Fruit fly (Drosophila melanogaster) whole organism, embryonic: ENCODE data around the gene dhd.
A peak's percentile ranks its signal among the peaks of the same experiment; 100 is the strongest.

Source experiments
- ATbp ChIP-seq: fragments of 200-800 bp; sonication (Bioruptor generic); optimal IDR thresholded peaks from 2 replicates; lab custom pipeline; 2017; ENCODE audit warnings: missing biosample characterization, mild to moderate bottlenecking, missing genetic modification characterization, missing genetic modification reagents
- Asciz ChIP-seq: fragments of 200-800 bp; sonication (Bioruptor generic); optimal IDR thresholded peaks from 2 replicates; lab custom pipeline; 2017; ENCODE audit warnings: missing biosample characterization, mild to moderate bottlenecking, missing genetic modification characterization, missing genetic modification reagents
- CG10366 ChIP-seq: fragments of 200-800 bp; sonication (Bioruptor generic); IDR thresholded peaks from 2 replicates; pipeline ENCODE4 v1.3.6; 2022; ENCODE audit warnings: missing biosample characterization, missing genetic modification characterization
- CG10959 ChIP-seq: fragments of 200-800 bp; sonication (Bioruptor generic); IDR thresholded peaks from 2 replicates; pipeline ENCODE4 v1.3.6; 2022; ENCODE audit warnings: missing biosample characterization, missing genetic modification characterization
- CG10979 ChIP-seq: fragments of 200-800 bp; sonication (Bioruptor generic); optimal IDR thresholded peaks from 2 replicates; lab custom pipeline; 2018; ENCODE audit warnings: missing biosample characterization, mild to moderate bottlenecking, missing genetic modification characterization, moderate library complexity
- CG11398 ChIP-seq: fragments of 200-800 bp; sonication (Bioruptor generic); optimal IDR thresholded peaks from 2 replicates; lab custom pipeline; 2016; ENCODE audit warnings: missing biosample characterization, missing genetic modification characterization
- CG12219 ChIP-seq: fragments of 200-800 bp; sonication (Bioruptor generic); optimal IDR thresholded peaks from 3 replicates; lab custom pipeline; 2018; ENCODE audit warnings: missing biosample characterization, mild to moderate bottlenecking, missing genetic modification characterization
- CG14441 ChIP-seq: fragments of 200-800 bp; sonication (Bioruptor generic); IDR thresholded peaks from 2 replicates; pipeline ENCODE4 v1.3.6; 2022; ENCODE audit warnings: missing biosample characterization, missing genetic modification characterization
- CG1792 ChIP-seq: fragments of 200-800 bp; sonication (Bioruptor generic); optimal IDR thresholded peaks from 2 replicates; lab custom pipeline; 2016; ENCODE audit warnings: missing biosample characterization, missing genetic modification characterization
- CG1832 ChIP-seq: fragments of 200-800 bp; sonication (Bioruptor generic); optimal IDR thresholded peaks from 2 replicates; lab custom pipeline; 2017; ENCODE audit warnings: missing biosample characterization, mild to moderate bottlenecking, missing genetic modification characterization, inconsistent platforms
- CG2116 ChIP-seq: fragments of 200-800 bp; sonication (Bioruptor generic); optimal IDR thresholded peaks from 3 replicates; lab custom pipeline; 2018; ENCODE audit warnings: missing biosample characterization, mild to moderate bottlenecking, missing genetic modification characterization
- CG32532 ChIP-seq: fragments of 200-800 bp; sonication (Bioruptor generic); IDR thresholded peaks from 2 replicates; pipeline ENCODE4 v1.3.6; 2022; ENCODE audit warnings: missing biosample characterization, missing genetic modification characterization
- CG5953 ChIP-seq: fragments of 200-800 bp; sonication (Bioruptor generic); IDR thresholded peaks from 2 replicates; pipeline ENCODE4 v1.3.6; 2022; ENCODE audit warnings: missing biosample characterization, missing genetic modification characterization
- CG6683 ChIP-seq: fragments of 200-800 bp; sonication (Bioruptor generic); optimal IDR thresholded peaks from 2 replicates; lab custom pipeline; 2017; ENCODE audit warnings: missing biosample characterization, mild to moderate bottlenecking, missing genetic modification characterization, missing genetic modification reagents
- CG7963 ChIP-seq: fragments of 200-800 bp; sonication (Bioruptor generic); IDR thresholded peaks from 3 replicates; pipeline ENCODE4 v1.3.6; 2022; ENCODE audit warnings: missing biosample characterization, missing genetic modification characterization; ENCODE audit not compliant: partially characterized antibody
- CG8388 ChIP-seq: fragments of 200-800 bp; sonication (Bioruptor generic); optimal IDR thresholded peaks from 2 replicates; lab custom pipeline; 2019; ENCODE audit warnings: missing biosample characterization, mild to moderate bottlenecking, missing genetic modification characterization, moderate library complexity
- CG8944 ChIP-seq: fragments of 200-800 bp; sonication (Bioruptor generic); optimal IDR thresholded peaks from 3 replicates; lab custom pipeline; 2016; ENCODE audit warnings: missing biosample characterization, missing genetic modification characterization
- Dad ChIP-seq: fragments of 200-800 bp; sonication (Bioruptor generic); optimal IDR thresholded peaks from 3 replicates; lab custom pipeline; 2016; ENCODE audit warnings: missing biosample characterization, missing genetic modification characterization
- Dek ChIP-seq: fragments of 200-800 bp; sonication (Bioruptor generic); optimal IDR thresholded peaks from 3 replicates; lab custom pipeline; 2019; ENCODE audit warnings: missing biosample characterization, mild to moderate bottlenecking, missing genetic modification characterization, moderate library complexity
- Hr51 ChIP-seq, 2 experiments: fragments of 200-800 bp; sonication (Bioruptor generic); optimal IDR thresholded peaks; 2 replicates in 1 of 2; 3 replicates in 1 of 2; lab custom pipeline; 2016 to 2018; ENCODE audit warnings: missing biosample characterization in 2 of 2, missing genetic modification characterization in 2 of 2, mild to moderate bottlenecking in 1 of 2, moderate library complexity in 1 of 2
- Hr78 ChIP-seq, 2 experiments: fragments of 200-800 bp in 1 of 2; fragments of >200 bp in 1 of 2; sonication (Bioruptor generic) in 1 of 2; optimal IDR thresholded peaks; 2 replicates each; lab custom pipeline; 2017 to 2019; ENCODE audit warnings: missing biosample characterization in 2 of 2, missing genetic modification characterization in 2 of 2, mild to moderate bottlenecking in 1 of 2, moderate library complexity in 1 of 2
- MTF-1 ChIP-seq: fragments of 200-800 bp; sonication (Bioruptor generic); optimal IDR thresholded peaks from 2 replicates; lab custom pipeline; 2018; ENCODE audit warnings: missing biosample characterization, mild to moderate bottlenecking, missing genetic modification characterization, borderline replicate concordance
- Max ChIP-seq: fragments of 200-800 bp; sonication (Bioruptor generic); optimal IDR thresholded peaks from 2 replicates; lab custom pipeline; 2016; ENCODE audit warnings: missing biosample characterization, mild to moderate bottlenecking, missing genetic modification characterization
- NC2α ChIP-seq: fragments of 200-800 bp; sonication (Bioruptor generic); optimal IDR thresholded peaks from 2 replicates; lab custom pipeline; 2016; ENCODE audit warnings: missing biosample characterization, missing genetic modification characterization
- NC2β ChIP-seq: fragments of 200-800 bp; sonication (Bioruptor generic); optimal IDR thresholded peaks from 2 replicates; lab custom pipeline; 2016; ENCODE audit warnings: missing biosample characterization, missing genetic modification characterization
- Opbp ChIP-seq: fragments of 200-800 bp; sonication (Bioruptor generic); IDR thresholded peaks from 3 replicates; pipeline ENCODE4 v1.3.6; 2022; ENCODE audit warnings: missing biosample characterization, missing genetic modification characterization; ENCODE audit not compliant: partially characterized antibody
- Poxn ChIP-seq: fragments of 200-800 bp; sonication (Bioruptor generic); IDR thresholded peaks from 2 replicates; pipeline ENCODE4 v1.3.6; 2022; ENCODE audit warnings: missing biosample characterization, missing genetic modification characterization
- Ptx1 ChIP-seq: fragments of 200-800 bp; sonication (Bioruptor generic); IDR thresholded peaks from 2 replicates; pipeline ENCODE4 v1.3.6; 2022; ENCODE audit warnings: missing biosample characterization, missing genetic modification characterization
- TFAM ChIP-seq: fragments of 200-800 bp; sonication (Bioruptor generic); optimal IDR thresholded peaks from 2 replicates; lab custom pipeline; 2017; ENCODE audit warnings: missing biosample characterization, missing genetic modification characterization, inconsistent platforms
- Taf1 ChIP-seq: fragments of 200-800 bp; sonication (Bioruptor generic); IDR thresholded peaks from 2 replicates; pipeline ENCODE4 v1.3.6; 2022; ENCODE audit warnings: missing biosample characterization, missing genetic modification characterization
- dmrt11E ChIP-seq: fragments of 200-800 bp; sonication (Bioruptor generic); optimal IDR thresholded peaks from 3 replicates; lab custom pipeline; 2018; ENCODE audit warnings: missing biosample characterization, mild to moderate bottlenecking, missing genetic modification characterization, moderate library complexity
- ems ChIP-seq: fragments of 200-800 bp; sonication (Bioruptor generic); optimal IDR thresholded peaks from 3 replicates; lab custom pipeline; 2016; ENCODE audit warnings: missing biosample characterization, missing genetic modification characterization
- gfzf ChIP-seq: fragments of 200-800 bp; sonication (Bioruptor generic); optimal IDR thresholded peaks from 2 replicates; lab custom pipeline; 2016; ENCODE audit warnings: missing biosample characterization, mild to moderate bottlenecking, missing genetic modification characterization, moderate library complexity
- grau ChIP-seq: fragments of 200-800 bp; optimal IDR thresholded peaks from 3 replicates; lab custom pipeline; 2019; ENCODE audit warnings: missing biosample characterization, mild to moderate bottlenecking, missing genetic modification characterization, moderate library complexity
- her ChIP-seq: fragments of 200-800 bp; sonication (Bioruptor generic); optimal IDR thresholded peaks from 2 replicates; lab custom pipeline; 2016; ENCODE audit warnings: missing biosample characterization, missing genetic modification characterization
- inv ChIP-seq: fragments of 200-800 bp; sonication (Bioruptor generic); IDR thresholded peaks from 2 replicates; pipeline ENCODE4 v1.3.6; 2022; ENCODE audit warnings: missing biosample characterization, missing genetic modification characterization; ENCODE audit not compliant: partially characterized antibody
- jumu ChIP-seq: fragments of 200-800 bp; sonication (Bioruptor generic); optimal IDR thresholded peaks from 3 replicates; lab custom pipeline; 2016; ENCODE audit warnings: missing biosample characterization, missing genetic modification characterization
- kay ChIP-seq: fragments of 200-800 bp; sonication (Bioruptor generic); optimal IDR thresholded peaks from 2 replicates; lab custom pipeline; 2016; ENCODE audit warnings: missing biosample characterization, missing genetic modification characterization
- knrl ChIP-seq: fragments of 200-800 bp; sonication (Bioruptor generic); IDR thresholded peaks from 3 replicates; pipeline ENCODE4 v1.3.6; 2022; ENCODE audit warnings: missing biosample characterization, missing genetic modification characterization; ENCODE audit not compliant: partially characterized antibody
- luna ChIP-seq: fragments of 200-800 bp; sonication (Bioruptor generic); optimal IDR thresholded peaks from 2 replicates; lab custom pipeline; 2016; ENCODE audit warnings: missing biosample characterization, missing genetic modification characterization
- oc ChIP-seq: fragments of 200-800 bp; sonication (Bioruptor generic); optimal IDR thresholded peaks from 2 replicates; lab custom pipeline; 2018; ENCODE audit warnings: missing biosample characterization, mild to moderate bottlenecking, missing genetic modification characterization, moderate library complexity
- pzg ChIP-seq: fragments of 200-800 bp; sonication (Bioruptor generic); optimal IDR thresholded peaks from 3 replicates; lab custom pipeline; 2018; ENCODE audit warnings: missing biosample characterization, mild to moderate bottlenecking, missing genetic modification characterization, moderate library complexity
- row ChIP-seq: fragments of 200-800 bp; sonication (Bioruptor generic); IDR thresholded peaks from 3 replicates; pipeline ENCODE4 v1.3.6; 2022; ENCODE audit warnings: missing biosample characterization, missing genetic modification characterization
- sd ChIP-seq: fragments of 200-800 bp; sonication (Bioruptor generic); optimal IDR thresholded peaks from 3 replicates; lab custom pipeline; 2018; ENCODE audit warnings: missing biosample characterization, mild to moderate bottlenecking, missing genetic modification characterization, moderate library complexity
- sens ChIP-seq: fragments of 200-800 bp; sonication (Bioruptor generic); peaks from one replicate; lab custom pipeline; 2016; ENCODE audit warnings: missing biosample characterization, missing genetic modification characterization
- sna ChIP-seq: fragments of 200-800 bp; sonication (Bioruptor generic); IDR thresholded peaks from 2 replicates; pipeline ENCODE4 v1.3.6; 2022; ENCODE audit warnings: missing biosample characterization, missing genetic modification characterization; ENCODE audit not compliant: partially characterized antibody
- tna ChIP-seq: fragments of 200-800 bp; sonication (Bioruptor generic); IDR thresholded peaks from 2 replicates; pipeline ENCODE4 v1.3.6; 2022; ENCODE audit warnings: missing biosample characterization, missing genetic modification characterization; ENCODE audit not compliant: partially characterized antibody
- vfl ChIP-seq: fragments of 200-800 bp; sonication (Bioruptor generic); optimal IDR thresholded peaks from 2 replicates; lab custom pipeline; 2016; ENCODE audit warnings: missing biosample characterization, missing genetic modification characterization
- zen ChIP-seq: fragments of 200-800 bp; sonication (Bioruptor generic); optimal IDR thresholded peaks from 3 replicates; lab custom pipeline; 2018; ENCODE audit warnings: missing biosample characterization, mild to moderate bottlenecking, missing genetic modification characterization, moderate library complexity

Gene dhd

DNA sequence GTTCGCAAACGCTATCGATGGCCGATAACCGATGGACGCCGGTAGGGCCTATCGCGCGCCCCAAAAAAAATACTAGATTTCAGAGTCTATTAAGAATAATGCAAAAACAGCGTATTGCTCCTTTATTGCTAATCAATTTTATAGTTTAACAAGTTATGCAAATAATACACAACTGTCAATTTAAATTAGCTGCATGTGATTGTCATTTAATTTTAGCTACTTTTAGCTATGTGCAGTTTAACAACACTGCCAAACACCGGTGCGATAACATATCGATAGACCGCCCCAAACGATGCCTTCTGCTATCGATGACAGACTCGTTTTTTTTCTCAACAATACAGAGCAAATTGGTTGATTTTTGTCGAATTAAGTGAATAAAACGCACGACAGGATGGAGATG is 3.0 kb upstream of the dhd start, which contains the start of the genes Cdk7 and snf (continued):
- 0 out of 2 replicates have a peak, but pooled peaks have one; percentile 10 for TF ChIP-seq CG14441 (GFP tag; lab: Robert Waterston, UW)
- TF ChIP-seq MTF-1 (GFP tag; lab: Kevin White, UChicago), result no peak
- peak; percentile 73; the same call in 2 of the 3 replicates for TF ChIP-seq Opbp (GFP tag; lab: Robert Waterston, UW)
- TF ChIP-seq Ptx1, result peak; percentile 36; the same call in 1 of the 2 replicates
- peak; percentile 85 for TF ChIP-seq pzg (GFP tag; lab: Kevin White, UChicago)
- no peak for TF ChIP-seq Taf1 (GFP tag; lab: Robert Waterston, UW)
- TF ChIP-seq CG7963, result peak; percentile 69; the same call in 2 of the 3 replicates
- TF ChIP-seq jumu, result peak; percentile 56
- peak; percentile 25 for TF ChIP-seq NC2β (GFP tag; lab: Kevin White, UChicago)
- TF ChIP-seq sens, result peak; percentile 92
- peak; percentile 83 for TF ChIP-seq knrl (GFP tag; lab: Robert Waterston, UW)
- peak; percentile 38; the same call in 1 of the 2 replicates for TF ChIP-seq CG32532 (GFP tag; lab: Robert Waterston, UW)
- no peak for TF ChIP-seq Asciz (GFP tag; lab: Kevin White, UChicago)
- peak in 1 of 2 experiments; percentile 25 for TF ChIP-seq Hr51 (GFP tag; optimal IDR thresholded peaks at IDR 0.05; lab: Kevin White, UChicago)
- TF ChIP-seq Dad (GFP tag; lab: Kevin White, UChicago), result peak; percentile 14
- no peak for TF ChIP-seq CG8388 (GFP tag; lab: Kevin White, UChicago)
- no peak for TF ChIP-seq NC2α (GFP tag; lab: Kevin White, UChicago)
- 0 out of 2 replicates have a peak, but pooled peaks have one; percentile 11 for TF ChIP-seq CG10366
- TF ChIP-seq TFAM, result no peak
- TF ChIP-seq ems (GFP tag; lab: Kevin White, UChicago), result peak; percentile 22
- TF ChIP-seq sna (GFP tag; lab: Robert Waterston, UW), result peak; percentile 80
- no peak for TF ChIP-seq sd (tag; lab: Kevin White, UChicago)
- no peak for TF ChIP-seq Poxn (GFP tag; lab: Robert Waterston, UW)
- no peak for TF ChIP-seq CG11398 (GFP tag; lab: Kevin White, UChicago)
- peak; percentile 40 for TF ChIP-seq zen (tag; lab: Kevin White, UChicago)
- TF ChIP-seq CG1832 (GFP tag; lab: Kevin White, UChicago), result no peak
- TF ChIP-seq gfzf (GFP tag; lab: Kevin White, UChicago), result peak; percentile 57
- peak; percentile 25 for TF ChIP-seq CG10979 (tag; lab: Kevin White, UChicago)
- peak; percentile 1 for TF ChIP-seq kay
- TF ChIP-seq CG6683, result no peak
- no peak for TF ChIP-seq CG12219
- no peak for TF ChIP-seq ATbp
- peak; percentile 55 for TF ChIP-seq CG1792 (GFP tag; lab: Kevin White, UChicago)
- TF ChIP-seq CG10959, result no peak
- peak; percentile 88 for TF ChIP-seq CG2116 (GFP tag; lab: Kevin White, UChicago)
- TF ChIP-seq tna (GFP tag; lab: Robert Waterston, UW), result peak; percentile 79
- TF ChIP-seq dmrt11E (tag; lab: Kevin White, UChicago), result peak; percentile 21
- TF ChIP-seq CG8944, result peak; percentile 45
- TF ChIP-seq row (GFP tag; lab: Robert Waterston, UW), result peak; percentile 56
- TF ChIP-seq luna, result peak; percentile 26
- peak; percentile 42 for TF ChIP-seq her (GFP tag; lab: Kevin White, UChicago)
- TF ChIP-seq grau (tag; lab: Kevin White, UChicago), result peak; percentile 33
- TF ChIP-seq Dek (tag; lab: Kevin White, UChicago), result no peak
- TF ChIP-seq Max (GFP tag; lab: Kevin White, UChicago), result peak; percentile 53
- no peak for TF ChIP-seq oc (tag; lab: Kevin White, UChicago)
- TF ChIP-seq Hr78 (GFP tag; optimal IDR thresholded peaks at IDR 0.05; lab: Kevin White, UChicago), result no peak
- peak; percentile 82 for TF ChIP-seq inv
- no peak for TF ChIP-seq CG5953 (GFP tag; lab: Robert Waterston, UW)
- peak; percentile 35 for TF ChIP-seq vfl (GFP tag; lab: Kevin White, UChicago)
